Worm (Caenorhabditis elegans): Measurements from ENCODE around the gene Y51H4A.936.

- no peak for TF ChIP-seq mab-5 (tag; optimal IDR thresholded peaks at IDR 0.05)
- TF ChIP-seq sem-2 (GFP tag; optimal IDR thresholded peaks at IDR 0.05), result no peak
- no peak for TF ChIP-seq nhr-76 (tag; optimal IDR thresholded peaks at IDR 0.05)
- TF ChIP-seq pha-4 (tag; optimal IDR thresholded peaks at IDR 0.05), result no peak
- no peak for TF ChIP-seq mep-1 (tag; optimal IDR thresholded peaks at IDR 0.05)
- no peak for TF ChIP-seq ceh-83 (GFP tag; optimal IDR thresholded peaks at IDR 0.05)
- TF ChIP-seq nhr-28 (tag; optimal IDR thresholded peaks at IDR 0.05), result no peak
- TF ChIP-seq elt-1 (tag; optimal IDR thresholded peaks at IDR 0.05; ENCODE audit: borderline replicate concordance, insufficient read depth), result no peak
- no peak for TF ChIP-seq ztf-11 (tag; optimal IDR thresholded peaks at IDR 0.05)
- no peak for TF ChIP-seq ces-1 (GFP tag; optimal IDR thresholded peaks at IDR 0.05)
- no peak for TF ChIP-seq unc-62 (GFP tag; optimal IDR thresholded peaks at IDR 0.05)
- TF ChIP-seq snpc-4 (tag; optimal IDR thresholded peaks at IDR 0.05), result no peak
These were observed 30.3 kb downstream of the Y51H4A.936 start for ce11 chrIV:16659475-16659874.
